Worm (Caenorhabditis elegans): ENCODE measurements around the gene nipa-1.

DNA sequence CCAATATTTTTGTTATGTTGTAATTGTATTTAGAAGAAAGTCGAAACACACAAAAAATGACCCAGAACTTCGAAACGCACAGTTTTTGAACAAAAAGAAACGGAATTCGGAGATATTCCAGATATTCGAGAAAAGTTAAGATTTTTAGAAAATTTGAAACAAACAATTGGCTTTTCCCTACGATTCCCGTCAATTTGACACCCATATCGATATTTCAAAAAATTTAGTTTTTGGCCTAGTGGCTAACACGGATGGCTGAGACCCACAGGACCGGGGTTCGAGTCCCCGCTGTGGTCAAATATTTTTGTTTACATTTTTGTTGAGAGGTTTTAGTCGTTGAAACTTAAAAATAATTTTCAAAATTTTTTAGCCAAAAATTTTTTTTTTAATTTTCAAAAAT, 21.7 kb downstream of the nipa-1 start:
- TF ChIP-seq elt-1 (tag; optimal IDR thresholded peaks at IDR 0.05) (no peak), elt-2 (tag; optimal IDR thresholded peaks at IDR 0.05) (no peak), nhr-12 (tag; optimal IDR thresholded peaks at IDR 0.05) (no peak)
